Worm (Caenorhabditis elegans): ENCODE data around the gene ubc-15.

DNA sequence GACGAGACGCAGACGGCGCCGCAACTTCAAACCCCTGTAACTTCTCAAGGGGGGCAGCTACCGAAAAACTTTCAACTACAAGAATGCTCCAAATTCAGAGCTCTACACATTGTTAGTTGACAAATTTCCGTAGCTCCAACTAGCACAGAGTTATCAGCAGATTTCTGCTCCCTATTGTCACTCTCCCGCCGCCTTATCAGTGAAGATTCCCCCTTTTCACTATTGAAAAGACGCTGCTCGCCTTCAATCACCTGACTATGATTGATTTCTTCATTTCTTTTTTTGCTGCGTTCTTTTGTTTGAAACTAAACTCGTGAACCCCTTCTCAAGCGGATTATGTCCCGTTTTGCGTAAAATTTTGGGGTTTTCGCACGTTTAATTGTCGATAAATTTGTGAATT lies 9.0 kb upstream of the ubc-15 start:
- TF ChIP-seq ama-1 (optimal IDR thresholded peaks at IDR 0.05) (no peak), F13H6.1 (tag; optimal IDR thresholded peaks at IDR 0.05) (no peak), ceh-34 (tag; optimal IDR thresholded peaks at IDR 0.05) (no peak), nhr-232 (tag; optimal IDR thresholded peaks at IDR 0.05) (no peak), nhr-11 (tag; optimal IDR thresholded peaks at IDR 0.05) (no peak), hlh-6 (tag; optimal IDR thresholded peaks at IDR 0.05) (no peak), pha-4 (tag; optimal IDR thresholded peaks at IDR 0.05) (no peak), npax-4 (tag; optimal IDR thresholded peaks at IDR 0.05) (no peak), fax-1 (tag; optimal IDR thresholded peaks at IDR 0.05) (no peak), ztf-16 (tag; optimal IDR thresholded peaks at IDR 0.05) (no peak)
